Worm (Caenorhabditis elegans): Measurements from ENCODE around the gene F47H4.2.

DNA sequence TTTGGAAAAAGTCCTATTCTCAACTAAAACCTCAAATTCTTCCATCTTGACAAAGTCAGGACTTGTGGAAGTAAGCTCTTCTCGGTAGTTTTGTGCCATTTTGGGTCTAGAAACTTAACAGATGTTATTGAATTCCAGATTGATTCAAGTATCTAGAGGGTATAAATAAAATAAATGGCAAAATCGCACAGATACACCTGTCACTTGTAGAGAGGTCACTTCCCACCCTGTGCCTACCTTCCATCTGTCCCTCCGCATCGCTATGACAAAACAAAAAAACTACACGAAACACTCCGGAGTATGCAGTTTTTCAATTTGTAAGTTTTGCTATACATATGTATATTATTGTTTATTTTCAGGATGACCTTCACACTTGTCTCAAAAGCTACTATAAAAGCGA is 26.8 kb downstream of the F47H4.2 start, which contains the start of gene Y20C6A.4:
- TF ChIP-seq T22C8.4 (GFP tag; IDR thresholded peaks at IDR 0.05) (no peak), ztf-29 (GFP tag; IDR thresholded peaks at IDR 0.05) (no peak), flt-1 (GFP tag; IDR thresholded peaks at IDR 0.05) (no peak), cog-1 (tag; optimal IDR thresholded peaks at IDR 0.05) (no peak)

All from whole organism, midembryonic.